Fruit fly (Drosophila melanogaster) whole organism, embryonic: ENCODE results near the gene CG7149.

ENCODE experiments used
- Asciz ChIP-seq: fragments of 200-800 bp; sonication (Bioruptor generic); optimal IDR thresholded peaks from 2 replicates; lab custom pipeline; 2017; ENCODE audit warnings: missing biosample characterization, mild to moderate bottlenecking, missing genetic modification characterization, missing genetic modification reagents
- Awh ChIP-seq: fragments of 200-800 bp; sonication (Bioruptor generic); IDR thresholded peaks from 2 replicates; pipeline ENCODE4, ENCODE4 v1.3.6; 2022; ENCODE audit warnings: missing biosample characterization, missing genetic modification characterization
- Bdp1 ChIP-seq: fragments of 200-800 bp; sonication (Bioruptor generic); optimal IDR thresholded peaks from 3 replicates; lab custom pipeline; 2016; ENCODE audit warnings: missing biosample characterization, missing genetic modification characterization
- CG10274 ChIP-seq: fragments of 200-800 bp; sonication (Bioruptor generic); optimal IDR thresholded peaks from 3 replicates; lab custom pipeline; 2017; ENCODE audit warnings: missing biosample characterization, mild to moderate bottlenecking, missing genetic modification characterization
- CG11398 ChIP-seq: fragments of 200-800 bp; sonication (Bioruptor generic); optimal IDR thresholded peaks from 2 replicates; lab custom pipeline; 2016; ENCODE audit warnings: missing biosample characterization, missing genetic modification characterization
- CG12299 ChIP-seq: fragments of 200-800 bp; sonication (Bioruptor generic); optimal IDR thresholded peaks from 2 replicates; lab custom pipeline; 2018; ENCODE audit warnings: missing biosample characterization, mild to moderate bottlenecking, missing genetic modification characterization
- CG14014 ChIP-seq: fragments of 200-800 bp; sonication (Bioruptor generic); IDR thresholded peaks from 2 replicates; pipeline ENCODE4 v1.3.6; 2022; ENCODE audit warnings: missing biosample characterization, missing genetic modification characterization
- CG14441 ChIP-seq: fragments of 200-800 bp; sonication (Bioruptor generic); IDR thresholded peaks from 2 replicates; pipeline ENCODE4 v1.3.6; 2022; ENCODE audit warnings: missing biosample characterization, missing genetic modification characterization
- CG14667 ChIP-seq: fragments of 200-800 bp; sonication (Bioruptor generic); IDR thresholded peaks from 2 replicates; pipeline ENCODE4 v1.3.6; 2022; ENCODE audit warnings: missing biosample characterization, missing genetic modification characterization
- CG17186 ChIP-seq: fragments of 200-800 bp; sonication (Bioruptor generic); optimal IDR thresholded peaks from 3 replicates; lab custom pipeline; 2017; ENCODE audit warnings: missing biosample characterization, missing genetic modification reagents, missing genetic modification characterization
- CG17328 ChIP-seq: fragments of 200-800 bp; sonication (Bioruptor generic); IDR thresholded peaks from 2 replicates; pipeline ENCODE4 v1.3.6; 2022; ENCODE audit warnings: missing biosample characterization, missing genetic modification characterization
- CG18619 ChIP-seq: fragments of 200-800 bp; sonication (Bioruptor generic); optimal IDR thresholded peaks from 3 replicates; lab custom pipeline; 2017; ENCODE audit warnings: missing biosample characterization, mild to moderate bottlenecking, missing genetic modification characterization
- CG2875 ChIP-seq: fragments of 200-800 bp; sonication (Bioruptor generic); optimal IDR thresholded peaks from 2 replicates; lab custom pipeline; 2017; ENCODE audit warnings: missing biosample characterization, mild to moderate bottlenecking, missing genetic modification characterization, missing genetic modification reagents
- CG32532 ChIP-seq: fragments of 200-800 bp; sonication (Bioruptor generic); IDR thresholded peaks from 2 replicates; pipeline ENCODE4 v1.3.6; 2022; ENCODE audit warnings: missing biosample characterization, missing genetic modification characterization
- CG4328 ChIP-seq: fragments of 200-800 bp; sonication (Bioruptor generic); optimal IDR thresholded peaks from 3 replicates; lab custom pipeline; 2017; ENCODE audit warnings: missing biosample characterization, missing genetic modification reagents, missing genetic modification characterization
- CG4707 ChIP-seq: fragments of 200-800 bp; sonication (Bioruptor generic); optimal IDR thresholded peaks from 2 replicates; lab custom pipeline; 2018; ENCODE audit warnings: missing biosample characterization, mild to moderate bottlenecking, missing genetic modification characterization, moderate library complexity
- CG6654 ChIP-seq: fragments of 200-800 bp; sonication (Bioruptor generic); optimal IDR thresholded peaks from 2 replicates; lab custom pipeline; 2017; ENCODE audit warnings: missing biosample characterization, mild to moderate bottlenecking, missing genetic modification characterization
- CG6813 ChIP-seq: fragments of 200-800 bp; sonication (Bioruptor generic); optimal IDR thresholded peaks from 2 replicates; lab custom pipeline; 2017; ENCODE audit warnings: missing biosample characterization, missing genetic modification characterization, mild to moderate bottlenecking, moderate library complexity, missing genetic modification reagents
- CG6854 ChIP-seq: fragments of 200-800 bp; sonication (Bioruptor generic); optimal IDR thresholded peaks from 3 replicates; lab custom pipeline; 2017; ENCODE audit warnings: missing biosample characterization, mild to moderate bottlenecking, missing genetic modification characterization
- CG7357 ChIP-seq: fragments of 200-800 bp; sonication (Bioruptor generic); IDR thresholded peaks from 3 replicates; pipeline ENCODE4 v1.3.6; 2022; ENCODE audit warnings: missing biosample characterization, missing genetic modification characterization
- CG7928 ChIP-seq: fragments of 200-800 bp; sonication (Bioruptor generic); optimal IDR thresholded peaks from 2 replicates; lab custom pipeline; 2017; ENCODE audit warnings: missing biosample characterization, mild to moderate bottlenecking, missing genetic modification characterization
- CG7987 ChIP-seq: fragments of 200-800 bp; sonication (Bioruptor generic); optimal IDR thresholded peaks from 2 replicates; lab custom pipeline; 2018; ENCODE audit warnings: missing biosample characterization, mild to moderate bottlenecking, missing genetic modification characterization, moderate library complexity
- CG9727 ChIP-seq: fragments of 200-800 bp; sonication (Bioruptor generic); optimal IDR thresholded peaks from 3 replicates; lab custom pipeline; 2017; ENCODE audit warnings: missing biosample characterization, mild to moderate bottlenecking, missing genetic modification characterization
- Dp ChIP-seq: fragments of 200-800 bp; sonication (Bioruptor generic); optimal IDR thresholded peaks from 2 replicates; lab custom pipeline; 2018; ENCODE audit warnings: missing biosample characterization, mild to moderate bottlenecking, missing genetic modification characterization, moderate library complexity
- ERR ChIP-seq: fragments of 200-800 bp; sonication (Bioruptor generic); optimal IDR thresholded peaks from 2 replicates; lab custom pipeline; 2016; ENCODE audit warnings: missing biosample characterization, missing genetic modification characterization
- Ets65A ChIP-seq: fragments of 200-800 bp; sonication (Bioruptor generic); peaks from one replicate; lab custom pipeline; 2016; ENCODE audit warnings: missing biosample characterization, missing genetic modification characterization
- Hand ChIP-seq: fragments of 200-800 bp; sonication (Bioruptor generic); optimal IDR thresholded peaks from 2 replicates; lab custom pipeline; 2017; ENCODE audit warnings: mild to moderate bottlenecking, missing biosample characterization, missing genetic modification reagents, missing genetic modification characterization
- Hey ChIP-seq: fragments of 200-800 bp; sonication (Bioruptor generic); optimal IDR thresholded peaks from 3 replicates; lab custom pipeline; 2018; ENCODE audit warnings: missing biosample characterization, mild to moderate bottlenecking, missing genetic modification characterization
- Hmr ChIP-seq: fragments of 200-800 bp; sonication (Bioruptor generic); optimal IDR thresholded peaks from 3 replicates; lab custom pipeline; 2017; ENCODE audit warnings: mild to moderate bottlenecking, missing biosample characterization, missing genetic modification reagents, missing genetic modification characterization
- Jarid2 ChIP-seq: fragments of 200-800 bp; sonication (Bioruptor generic); optimal IDR thresholded peaks from 3 replicates; lab custom pipeline; 2017; ENCODE audit warnings: mild to moderate bottlenecking, missing biosample characterization, missing genetic modification reagents, missing genetic modification characterization
- Lim3 ChIP-seq: fragments of 200-800 bp; sonication (Bioruptor generic); IDR thresholded peaks from 2 replicates; pipeline ENCODE4 v1.3.6; 2022; ENCODE audit warnings: missing biosample characterization, missing genetic modification characterization
- NFAT ChIP-seq: fragments of 200-800 bp; sonication (Bioruptor generic); IDR thresholded peaks from 2 replicates; pipeline ENCODE4 v1.3.6; 2022; ENCODE audit warnings: missing biosample characterization, missing genetic modification characterization
- Nf-YC ChIP-seq: fragments of 200-800 bp; optimal IDR thresholded peaks from 3 replicates; lab custom pipeline; 2019; ENCODE audit warnings: missing biosample characterization, mild to moderate bottlenecking, missing genetic modification characterization, moderate library complexity
- Oaz ChIP-seq: fragments of 200-800 bp; sonication (Bioruptor generic); IDR thresholded peaks from 2 replicates; pipeline ENCODE4 v1.3.6; 2022; ENCODE audit warnings: missing biosample characterization, missing genetic modification characterization
- Pdp1 ChIP-seq, 2 experiments: fragments of 200-800 bp; sonication (Bioruptor generic); optimal IDR thresholded peaks; 3 replicates each; lab custom pipeline; 2016; ENCODE audit warnings: missing biosample characterization in 2 of 2, missing genetic modification characterization in 2 of 2, mild to moderate bottlenecking in 1 of 2, moderate library complexity in 1 of 2
- Sox100B ChIP-seq: fragments of 200-800 bp; sonication (Bioruptor generic); optimal IDR thresholded peaks from 3 replicates; lab custom pipeline; 2018; ENCODE audit warnings: missing biosample characterization, mild to moderate bottlenecking, missing genetic modification characterization
- cas ChIP-seq: fragments of 200-800 bp; sonication (Bioruptor generic); IDR thresholded peaks from 2 replicates; pipeline ENCODE4 v1.3.6; 2022; ENCODE audit warnings: missing biosample characterization, missing genetic modification characterization
- cato ChIP-seq: fragments of 200-800 bp; sonication (Bioruptor generic); optimal IDR thresholded peaks from 2 replicates; lab custom pipeline; 2016; ENCODE audit warnings: missing biosample characterization, missing genetic modification characterization, borderline replicate concordance
- da ChIP-seq: fragments of 200-800 bp; sonication (Bioruptor generic); optimal IDR thresholded peaks from 2 replicates; lab custom pipeline; 2016; ENCODE audit warnings: missing biosample characterization, missing genetic modification characterization
- danr ChIP-seq: fragments of 200-800 bp; sonication (Bioruptor generic); IDR thresholded peaks from 2 replicates; pipeline ENCODE4 v1.3.6; 2022; ENCODE audit warnings: missing biosample characterization, missing genetic modification characterization
- dmrt99B ChIP-seq: fragments of 200-800 bp; sonication (Bioruptor generic); optimal IDR thresholded peaks from 2 replicates; lab custom pipeline; 2018; ENCODE audit warnings: missing biosample characterization, mild to moderate bottlenecking, missing genetic modification characterization, moderate library complexity
- dpn ChIP-seq, 2 experiments: fragments of 200-800 bp; sonication (Bioruptor generic); optimal IDR thresholded peaks; 3 replicates each; lab custom pipeline; 2016; ENCODE audit warnings: missing biosample characterization in 2 of 2, missing genetic modification characterization in 2 of 2
- esg ChIP-seq: fragments of 200-800 bp; sonication (Bioruptor generic); conservative IDR thresholded peaks from 2 replicates; pipeline ENCODE4 v1.3.6; 2022; ENCODE audit warnings: missing biosample characterization, missing genetic modification characterization
- gro ChIP-seq: fragments of 200-800 bp; sonication (Bioruptor generic); optimal IDR thresholded peaks from 2 replicates; lab custom pipeline; 2016; ENCODE audit warnings: missing biosample characterization, missing genetic modification characterization
- otp ChIP-seq: fragments of 200-800 bp; sonication (Bioruptor generic); IDR thresholded peaks from 3 replicates; pipeline ENCODE4, ENCODE4 v1.3.6; 2022; ENCODE audit warnings: missing biosample characterization, missing genetic modification characterization
- pros ChIP-seq: fragments of 200-800 bp; sonication (Bioruptor generic); optimal IDR thresholded peaks from 3 replicates; lab custom pipeline; 2019; ENCODE audit warnings: missing biosample characterization, mild to moderate bottlenecking, missing genetic modification characterization, moderate library complexity
- row ChIP-seq: fragments of 200-800 bp; sonication (Bioruptor generic); IDR thresholded peaks from 3 replicates; pipeline ENCODE4 v1.3.6; 2022; ENCODE audit warnings: missing biosample characterization, missing genetic modification characterization
- schlank ChIP-seq: fragments of 200-800 bp; sonication (Bioruptor generic); optimal IDR thresholded peaks from 2 replicates; lab custom pipeline; 2018; ENCODE audit warnings: missing biosample characterization, mild to moderate bottlenecking, missing genetic modification characterization
- sna ChIP-seq: fragments of 200-800 bp; sonication (Bioruptor generic); IDR thresholded peaks from 2 replicates; pipeline ENCODE4 v1.3.6; 2022; ENCODE audit warnings: missing biosample characterization, missing genetic modification characterization; ENCODE audit not compliant: partially characterized antibody
- vfl ChIP-seq: fragments of 200-800 bp; sonication (Bioruptor generic); optimal IDR thresholded peaks from 2 replicates; lab custom pipeline; 2016; ENCODE audit warnings: missing biosample characterization, missing genetic modification characterization

CG7149 gene

DNA sequence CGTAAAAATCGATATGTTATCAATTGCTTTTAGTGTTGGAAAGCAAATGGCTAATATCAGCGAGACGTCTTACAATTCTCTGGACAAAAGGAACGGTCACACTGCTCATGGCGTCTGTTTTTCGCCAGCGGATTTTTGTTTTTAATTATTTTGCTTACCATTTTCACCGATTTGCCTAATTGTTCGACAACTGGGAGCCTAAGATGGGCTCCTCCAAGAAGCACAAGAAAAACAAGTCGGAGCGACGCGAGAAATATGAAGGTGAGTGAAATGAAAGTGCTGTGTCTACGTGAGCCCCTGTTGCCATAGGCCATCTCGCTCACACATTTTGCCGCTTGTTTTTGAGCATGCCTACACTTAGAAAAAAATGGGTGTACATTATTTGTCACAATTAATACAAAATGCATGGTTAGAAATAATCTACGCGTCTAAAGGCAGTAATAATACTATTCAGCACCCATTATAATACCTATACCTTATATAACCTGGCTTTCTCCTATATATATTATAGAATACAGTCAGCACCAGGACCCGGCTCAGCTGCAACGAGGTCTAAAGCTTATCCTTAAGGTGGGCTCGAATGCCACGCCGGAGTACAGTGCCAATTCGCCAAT lies 7.5 kb downstream of the CG7149 start, which contains the start of gene Brd7-9 (continued):
- TF ChIP-seq CG12299 (tag; lab: Kevin White, UChicago) (peak; percentile 56), Oaz (GFP tag; lab: Robert Waterston, UW) (peak; percentile 62; the same call in 1 of the 2 replicates), CG6654 (GFP tag; lab: Kevin White, UChicago) (peak; percentile 18), CG11398 (GFP tag; lab: Kevin White, UChicago) (no peak), CG9727 (GFP tag; lab: Kevin White, UChicago) (peak; percentile 79), Dp (GFP tag; lab: Kevin White, UChicago) (peak; percentile 70), CG32532 (GFP tag; lab: Robert Waterston, UW) (peak; percentile 91), CG14014 (GFP tag; lab: Robert Waterston, UW) (peak; percentile 83), CG7928 (GFP tag; lab: Kevin White, UChicago) (peak; percentile 51), CG14441 (GFP tag; lab: Robert Waterston, UW) (peak; percentile 86), pros (GFP tag; lab: Kevin White, UChicago) (no peak), CG2875 (GFP tag; lab: Kevin White, UChicago) (peak; percentile 70), Sox100B (GFP tag; lab: Kevin White, UChicago) (peak; percentile 55), CG14667 (GFP tag; lab: Robert Waterston, UW) (peak; percentile 65; the same call in 1 of the 2 replicates), Bdp1 (peak; percentile 6), Jarid2 (peak; percentile 12), dmrt99B (peak; percentile 79), CG4328 (no peak), Pdp1 (GFP tag; optimal IDR thresholded peaks at IDR 0.05; lab: Kevin White, UChicago) (peak; percentile 65 to 76), Lim3 (GFP tag; lab: Robert Waterston, UW) (no peak), CG10274 (GFP tag; lab: Kevin White, UChicago) (peak; percentile 7), CG7987 (peak; percentile 26), CG18619 (peak; percentile 66), vfl (GFP tag; lab: Kevin White, UChicago) (no peak), ERR (GFP tag; lab: Kevin White, UChicago) (no peak), schlank (no peak), CG17328 (GFP tag; lab: Robert Waterston, UW) (peak; percentile 82), otp (GFP tag; lab: Robert Waterston, UW) (peak; percentile 77), CG17186 (GFP tag; lab: Kevin White, UChicago) (no peak), Nf-YC (tag; lab: Kevin White, UChicago) (peak; percentile 16), Hmr (GFP tag; lab: Kevin White, UChicago) (peak; percentile 73), CG6813 (GFP tag; lab: Kevin White, UChicago) (peak; percentile 76), cas (GFP tag; lab: Robert Waterston, UW) (peak; percentile 59), NFAT (GFP tag; lab: Robert Waterston, UW) (peak; percentile 84), CG7357 (GFP tag; lab: Robert Waterston, UW) (peak; percentile 49; the same call in 1 of the 3 replicates), esg (GFP tag; lab: Robert Waterston, UW) (peak; percentile 63), danr (peak; percentile 50), Hey (tag; lab: Kevin White, UChicago) (no peak), dpn (GFP tag; optimal IDR thresholded peaks at IDR 0.05; lab: Kevin White, UChicago) (peak; percentile 60 to 78), da (GFP tag; lab: Kevin White, UChicago) (no peak), gro (GFP tag; lab: Kevin White, UChicago) (peak; percentile 70), Hand (GFP tag; lab: Kevin White, UChicago) (peak; percentile 55), cato (GFP tag; lab: Kevin White, UChicago) (peak; percentile 44), Awh (GFP tag; lab: Robert Waterston, UW) (peak; percentile 82), CG6854 (GFP tag; lab: Kevin White, UChicago) (peak; percentile 70), Asciz (GFP tag; lab: Kevin White, UChicago) (peak; percentile 61), row (GFP tag; lab: Robert Waterston, UW) (peak; percentile 65), CG4707 (GFP tag; lab: Kevin White, UChicago) (peak; percentile 48), sna (GFP tag; lab: Robert Waterston, UW) (peak; percentile 43), Ets65A (GFP tag; lab: Kevin White, UChicago) (peak; percentile 89)
